Fruit fly (Drosophila melanogaster): ENCODE results near the gene Sgs3.
A peak's percentile ranks its signal among the peaks of the same experiment; 100 is the strongest.

Sgs3 gene

DNA sequence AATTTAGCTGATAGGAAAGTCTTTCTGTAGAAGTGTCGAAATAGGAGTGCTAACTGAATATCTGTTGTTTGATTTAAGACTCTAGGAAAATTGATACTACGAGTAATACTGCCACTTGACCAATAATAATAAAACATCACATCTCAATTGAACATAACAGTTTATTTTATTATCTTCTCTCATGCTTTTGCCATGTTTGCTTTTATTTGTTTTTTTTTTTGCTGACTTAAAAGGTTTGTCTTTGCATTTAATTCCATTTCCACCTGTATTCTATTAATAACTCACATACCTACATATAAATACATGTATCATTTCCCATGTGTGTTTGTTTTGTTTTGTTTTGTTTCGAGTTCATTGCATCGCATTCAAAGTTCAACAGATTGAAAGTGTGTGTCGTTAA lies 10.6 kb downstream of the Sgs3 start, which contains the start of the genes CG11714 and Fuca:
TSS of gene CG11714 (minus strand) at position 101 of the 400 bp plus-strand sequence.
TSS of gene Fuca (minus strand) at position 101 of the 400 bp plus-strand sequence.
- TF ChIP-seq H15 (GFP tag; IDR thresholded peaks at IDR 0.05) (no peak), lmd (GFP tag; IDR thresholded peaks at IDR 0.05) (no peak), CG6689 (GFP tag; IDR thresholded peaks at IDR 0.05) (no peak), CG10979 (tag; optimal IDR thresholded peaks at IDR 0.05) (no peak), B-H1 (GFP tag; IDR thresholded peaks at IDR 0.05) (no peak), C15 (GFP tag; IDR thresholded peaks at IDR 0.05) (no peak), eve (GFP tag; optimal IDR thresholded peaks at IDR 0.05) (no peak), CG30431 (GFP tag; optimal IDR thresholded peaks at IDR 0.05) (no peak), CG6175 (GFP tag; IDR thresholded peaks at IDR 0.05) (no peak), Sox102F (GFP tag; optimal IDR thresholded peaks at IDR 0.05) (no peak), wdn (GFP tag; IDR thresholded peaks at IDR 0.05) (no peak), CG7839 (tag; optimal IDR thresholded peaks at IDR 0.05) (no peak), mld (GFP tag; IDR thresholded peaks at IDR 0.05; ENCODE audit: partially characterized antibody) (no peak)

DNA sequence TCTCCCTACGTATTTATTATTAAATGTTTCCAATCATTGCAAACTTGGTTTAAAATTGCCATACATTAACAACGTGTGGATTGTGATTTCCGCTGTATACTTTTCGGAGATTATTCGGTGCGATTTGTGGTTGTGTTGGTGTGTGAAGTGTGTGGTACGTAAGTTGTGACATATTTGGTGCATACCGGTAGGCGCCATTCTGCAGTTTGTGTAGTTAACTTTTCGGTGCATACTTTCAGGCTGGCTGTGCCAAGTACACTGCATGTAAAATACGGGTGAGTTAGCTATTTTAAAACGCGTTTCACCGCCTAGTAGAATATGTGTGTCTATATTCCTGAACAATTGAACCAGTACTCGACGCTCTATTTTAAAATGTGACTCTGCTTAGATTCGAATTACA lies 11.3 kb downstream of the Sgs3 start:
- TF ChIP-seq gro (GFP tag; optimal IDR thresholded peaks at IDR 0.05) (peak; percentile 15), wor (GFP tag; IDR thresholded peaks at IDR 0.05) (no peak), C15 (GFP tag; IDR thresholded peaks at IDR 0.05) (no peak), ci (GFP tag; IDR thresholded peaks at IDR 0.05) (no peak), nmo (GFP tag; optimal IDR thresholded peaks at IDR 0.05) (no peak), Hey (tag; optimal IDR thresholded peaks at IDR 0.05) (no peak), al (GFP tag; IDR thresholded peaks at IDR 0.05) (no peak), CG9609 (GFP tag; optimal IDR thresholded peaks at IDR 0.05) (no peak), corto (GFP tag; optimal IDR thresholded peaks at IDR 0.05) (no peak), cg (GFP tag; optimal IDR thresholded peaks at IDR 0.05) (peak; percentile 92), dmrt99B (tag; optimal IDR thresholded peaks at IDR 0.05) (no peak), dpn (GFP tag; optimal IDR thresholded peaks at IDR 0.05) (no peak), Doc3 (GFP tag; IDR thresholded peaks at IDR 0.05; ENCODE audit: partially characterized antibody) (no peak), pho (GFP tag; optimal IDR thresholded peaks at IDR 0.05) (no peak), Deaf1 (tag; optimal IDR thresholded peaks at IDR 0.05) (no peak), MTF-1 (GFP tag; optimal IDR thresholded peaks at IDR 0.05; ENCODE audit: borderline replicate concordance) (no peak), psq (GFP tag; optimal IDR thresholded peaks at IDR 0.05) (no peak), D19A (tag; optimal IDR thresholded peaks at IDR 0.05) (peak; percentile 50), ac (GFP tag; optimal IDR thresholded peaks at IDR 0.05) (no peak), CG18476 (GFP tag; optimal IDR thresholded peaks at IDR 0.05) (no peak), aop (GFP tag; IDR thresholded peaks at IDR 0.05) (no peak), scrt (GFP tag; optimal IDR thresholded peaks at IDR 0.05) (no peak), CG13296 (GFP tag; optimal IDR thresholded peaks at IDR 0.05) (no peak), trh (GFP tag; optimal IDR thresholded peaks at IDR 0.05) (no peak), CG6813 (GFP tag; optimal IDR thresholded peaks at IDR 0.05) (no peak), Bgb (GFP tag; IDR thresholded peaks at IDR 0.05; ENCODE audit: partially characterized antibody) (peak; percentile 78), Abd-B (GFP tag; optimal IDR thresholded peaks at IDR 0.05) (no peak), CG13287 (GFP tag; IDR thresholded peaks at IDR 0.05; ENCODE audit: partially characterized antibody) (no peak; the same call in 1 of the 2 replicates), Chrac-16 (GFP tag; optimal IDR thresholded peaks at IDR 0.05) (no peak), lmd (GFP tag; IDR thresholded peaks at IDR 0.05) (no peak), CG8944 (GFP tag; optimal IDR thresholded peaks at IDR 0.05) (no peak), CG14965 (GFP tag; optimal IDR thresholded peaks at IDR 0.05; ENCODE audit: borderline replicate concordance) (no peak), CG2889 (GFP tag; IDR thresholded peaks at IDR 0.05) (no peak), dm (GFP tag; optimal IDR thresholded peaks at IDR 0.05) (no peak), Mrtf (GFP tag; IDR thresholded peaks at IDR 0.05) (no peak), CG7839 (tag; optimal IDR thresholded peaks at IDR 0.05) (no peak), CG33557 (GFP tag; optimal IDR thresholded peaks at IDR 0.05) (no peak), CG13894 (tag; optimal IDR thresholded peaks at IDR 0.05) (no peak), ase (GFP tag; IDR thresholded peaks at IDR 0.05) (no peak), CG6689 (GFP tag; IDR thresholded peaks at IDR 0.05) (no peak), gcm (GFP tag; optimal IDR thresholded peaks at IDR 0.05) (no peak)

All from whole organism, embryonic.